Fruit fly (Drosophila melanogaster): ENCODE data around the gene CG10588.

CG10588 gene

DNA sequence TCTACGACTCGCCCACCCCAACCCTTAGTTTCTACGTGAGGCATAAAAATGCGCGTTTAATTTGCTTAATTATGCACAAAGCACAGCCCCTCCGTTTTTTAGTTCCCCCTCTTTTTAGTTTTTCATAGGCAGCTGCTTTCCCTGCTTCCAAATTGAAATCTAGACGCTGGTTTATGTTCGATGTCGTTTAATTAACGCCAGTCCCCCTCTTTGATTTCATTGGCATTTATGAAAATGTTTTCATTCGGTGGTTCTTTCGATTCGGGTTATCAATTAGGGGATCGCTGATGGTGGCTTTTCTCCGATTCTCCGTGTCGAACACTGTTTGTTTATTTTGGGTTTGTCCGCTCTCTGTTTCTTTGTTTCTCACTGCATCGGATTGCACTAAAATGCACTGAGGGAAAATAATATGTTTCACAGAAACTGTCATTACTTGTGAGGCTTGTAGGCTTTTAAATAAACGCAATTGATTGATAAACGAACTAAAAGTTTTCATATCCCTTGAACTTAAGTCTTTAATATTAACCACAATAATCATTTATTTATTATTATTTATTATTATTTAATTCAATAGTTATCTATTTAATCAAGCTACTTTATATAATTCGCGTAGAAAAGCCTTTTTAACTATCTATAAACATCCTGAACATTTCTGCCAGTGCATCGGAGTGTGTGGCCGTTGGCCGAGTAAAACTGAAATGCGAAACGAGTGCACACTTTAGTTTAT is 26.5 kb upstream of the CG10588 start:
- TF ChIP-seq Ets98B (GFP tag; IDR thresholded peaks at IDR 0.05) (peak; percentile 37; the same call in 1 of the 2 replicates), CG9948 (tag; optimal IDR thresholded peaks at IDR 0.05) (peak; percentile 75), Snoo (tag; optimal IDR thresholded peaks at IDR 0.05) (peak; percentile 56), fd96Ca (GFP tag; IDR thresholded peaks at IDR 0.05) (peak; percentile 48; the same call in 1 of the 3 replicates), Pif1A (GFP tag; optimal IDR thresholded peaks at IDR 0.05) (no peak), CG8159 (tag; optimal IDR thresholded peaks at IDR 0.05) (peak; percentile 85), D1 (tag; optimal IDR thresholded peaks at IDR 0.05) (peak; percentile 54), CG10348 (GFP tag; IDR thresholded peaks at IDR 0.05) (no peak), EcR (GFP tag; optimal IDR thresholded peaks at IDR 0.05) (no peak), Pif1B (GFP tag; optimal IDR thresholded peaks at IDR 0.05) (peak; percentile 50), CG34367 (tag; optimal IDR thresholded peaks at IDR 0.05) (peak; percentile 65), CG17806 (tag; optimal IDR thresholded peaks at IDR 0.05) (peak; percentile 82), CG14655 (GFP tag; optimal IDR thresholded peaks at IDR 0.05) (peak; percentile 62), rn (GFP tag; IDR thresholded peaks at IDR 0.05) (peak; percentile 31; the same call in 1 of the 2 replicates), CG4496 (GFP tag; IDR thresholded peaks at IDR 0.05) (0 out of 3 replicates have a peak, but pooled peaks have one; percentile 46), CG32121 (GFP tag; IDR thresholded peaks at IDR 0.05) (peak; percentile 71), gl (tag; optimal IDR thresholded peaks at IDR 0.05) (peak; percentile 13), CG13204 (GFP tag; optimal IDR thresholded peaks at IDR 0.05) (peak; percentile 35), CG15710 (tag; optimal IDR thresholded peaks at IDR 0.05) (peak; percentile 80), CG12605 (GFP tag; IDR thresholded peaks at IDR 0.05) (peak; percentile 17; the same call in 1 of the 2 replicates), CG8301 (tag; optimal IDR thresholded peaks at IDR 0.05) (peak; percentile 55)

DNA sequence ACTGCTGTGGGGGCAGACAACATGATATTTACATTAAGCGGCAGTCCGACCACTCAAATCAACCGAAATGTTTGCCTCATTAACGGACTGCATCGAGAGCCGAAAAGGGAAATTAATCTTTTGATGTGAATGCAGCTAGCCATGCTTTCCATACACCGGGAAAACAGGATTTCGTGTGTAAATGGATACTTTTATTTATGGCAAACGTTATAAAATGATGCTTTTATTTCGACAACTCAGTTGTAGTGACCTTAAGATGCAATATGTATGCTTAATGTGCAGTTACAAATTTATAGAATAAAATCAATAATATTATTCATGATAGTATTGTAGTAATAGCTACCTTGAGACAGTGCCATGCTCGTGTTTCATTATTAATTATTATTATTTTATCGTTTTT is 25.2 kb upstream of the CG10588 start:
- TF ChIP-seq Pif1A (GFP tag; optimal IDR thresholded peaks at IDR 0.05), result peak; percentile 7
- TF ChIP-seq CG8159 (tag; optimal IDR thresholded peaks at IDR 0.05), result no peak
- no peak for TF ChIP-seq CG14655 (GFP tag; optimal IDR thresholded peaks at IDR 0.05)
- TF ChIP-seq CG8301 (tag; optimal IDR thresholded peaks at IDR 0.05), result no peak

DNA sequence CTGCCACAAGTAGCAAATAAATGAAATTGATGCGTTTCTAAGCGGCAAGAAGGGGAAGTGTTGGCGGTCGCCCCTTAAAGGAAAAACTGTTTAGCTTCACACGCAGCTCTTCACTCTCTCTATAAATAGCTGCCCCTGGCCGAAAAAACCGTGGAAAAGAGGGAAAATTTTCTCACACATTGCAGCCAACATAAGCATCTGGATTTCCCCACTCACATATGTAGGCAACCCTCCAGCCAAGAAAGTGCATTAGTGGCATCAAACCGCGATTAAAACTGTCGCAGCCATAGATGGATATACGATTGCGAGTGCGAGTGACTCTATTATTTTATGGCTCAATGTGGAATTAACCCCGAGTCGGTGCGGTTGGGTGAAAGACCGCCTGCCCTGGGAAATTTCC is 24.2 kb upstream of the CG10588 start:
- TF ChIP-seq fd96Ca (GFP tag; IDR thresholded peaks at IDR 0.05) (no peak), CG4496 (GFP tag; IDR thresholded peaks at IDR 0.05) (no peak), CG8301 (tag; optimal IDR thresholded peaks at IDR 0.05) (no peak), CG32121 (GFP tag; IDR thresholded peaks at IDR 0.05) (no peak), Pif1B (GFP tag; optimal IDR thresholded peaks at IDR 0.05) (no peak), CG10348 (GFP tag; IDR thresholded peaks at IDR 0.05) (no peak), D1 (tag; optimal IDR thresholded peaks at IDR 0.05) (no peak), CG8159 (tag; optimal IDR thresholded peaks at IDR 0.05) (no peak), CG17806 (tag; optimal IDR thresholded peaks at IDR 0.05) (no peak), gl (tag; optimal IDR thresholded peaks at IDR 0.05) (no peak)

DNA sequence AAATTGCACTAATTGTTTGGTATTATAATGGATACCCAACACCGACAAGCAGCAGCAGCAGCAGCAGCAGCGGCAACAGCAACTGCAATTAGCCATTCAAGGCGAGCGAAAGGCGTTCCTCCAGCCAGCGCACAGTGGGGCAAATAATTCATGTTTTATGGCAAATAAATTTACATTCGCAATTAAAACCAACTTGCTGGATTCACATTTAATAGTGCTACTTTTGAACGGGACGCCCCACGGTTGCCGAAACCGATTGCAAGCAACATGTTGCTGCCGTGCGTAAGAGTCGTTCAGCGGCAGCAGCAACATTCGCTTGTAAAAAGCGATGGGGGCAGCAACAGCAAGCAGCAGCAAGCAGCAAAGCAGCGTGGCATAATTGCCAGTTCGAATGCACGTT is 23.0 kb upstream of the CG10588 start:
- TF ChIP-seq CG12605 (GFP tag; IDR thresholded peaks at IDR 0.05), result no peak; the same call in 1 of the 2 replicates
- no peak for TF ChIP-seq EcR (GFP tag; optimal IDR thresholded peaks at IDR 0.05)
- TF ChIP-seq Pif1A (GFP tag; optimal IDR thresholded peaks at IDR 0.05), result peak; percentile 54
- peak; percentile 63; the same call in 1 of the 2 replicates for TF ChIP-seq Ets98B (GFP tag; IDR thresholded peaks at IDR 0.05)
- TF ChIP-seq CG13204 (GFP tag; optimal IDR thresholded peaks at IDR 0.05), result peak; percentile 45
- TF ChIP-seq CG17806 (tag; optimal IDR thresholded peaks at IDR 0.05), result peak; percentile 41
- TF ChIP-seq rn (GFP tag; IDR thresholded peaks at IDR 0.05), result no peak
- peak; percentile 56 for TF ChIP-seq Pif1B (GFP tag; optimal IDR thresholded peaks at IDR 0.05)
- TF ChIP-seq Snoo (tag; optimal IDR thresholded peaks at IDR 0.05), result peak; percentile 20
- no peak for TF ChIP-seq D1 (tag; optimal IDR thresholded peaks at IDR 0.05)
- TF ChIP-seq CG34367 (tag; optimal IDR thresholded peaks at IDR 0.05), result peak; percentile 27
- TF ChIP-seq CG4496 (GFP tag; IDR thresholded peaks at IDR 0.05), result peak; percentile 68; the same call in 2 of the 3 replicates
- no peak for TF ChIP-seq CG32121 (GFP tag; IDR thresholded peaks at IDR 0.05)
- TF ChIP-seq gl (tag; optimal IDR thresholded peaks at IDR 0.05), result peak; percentile 12
- peak; percentile 17 for TF ChIP-seq CG15710 (tag; optimal IDR thresholded peaks at IDR 0.05)
- peak; percentile 10 for TF ChIP-seq CG8159 (tag; optimal IDR thresholded peaks at IDR 0.05)
- TF ChIP-seq CG10348 (GFP tag; IDR thresholded peaks at IDR 0.05), result no peak
- TF ChIP-seq fd96Ca (GFP tag; IDR thresholded peaks at IDR 0.05), result peak; percentile 61
- peak; percentile 28 for TF ChIP-seq CG14655 (GFP tag; optimal IDR thresholded peaks at IDR 0.05)
- no peak for TF ChIP-seq CG9948 (tag; optimal IDR thresholded peaks at IDR 0.05)
- TF ChIP-seq CG8301 (tag; optimal IDR thresholded peaks at IDR 0.05), result peak; percentile 10

DNA sequence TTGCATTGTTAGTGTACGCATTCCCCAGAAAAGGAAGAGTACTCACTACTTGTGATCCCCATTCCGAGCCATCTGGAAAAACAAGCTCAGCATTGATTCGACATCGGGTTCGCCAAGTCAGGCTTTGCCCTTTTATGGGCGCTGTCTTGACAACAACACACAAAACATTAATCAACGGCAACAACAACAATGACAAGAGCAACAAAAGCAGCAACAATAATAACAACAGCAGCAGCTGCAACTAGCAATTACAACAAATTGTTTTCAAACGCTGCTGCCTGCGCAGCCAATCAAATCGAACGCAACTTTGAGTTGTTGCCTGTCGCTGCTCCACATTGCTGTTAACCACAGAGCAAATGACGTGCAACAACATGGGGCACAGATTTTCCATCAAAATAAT is 14.7 kb upstream of the CG10588 start:
- TF ChIP-seq Snoo (tag; optimal IDR thresholded peaks at IDR 0.05), result no peak
- no peak for TF ChIP-seq D1 (tag; optimal IDR thresholded peaks at IDR 0.05)
- no peak for TF ChIP-seq CG10348 (GFP tag; IDR thresholded peaks at IDR 0.05)
- no peak for TF ChIP-seq CG17806 (tag; optimal IDR thresholded peaks at IDR 0.05)
- TF ChIP-seq gl (tag; optimal IDR thresholded peaks at IDR 0.05), result no peak
- TF ChIP-seq Ets98B (GFP tag; IDR thresholded peaks at IDR 0.05), result no peak
- no peak for TF ChIP-seq CG8159 (tag; optimal IDR thresholded peaks at IDR 0.05)

DNA sequence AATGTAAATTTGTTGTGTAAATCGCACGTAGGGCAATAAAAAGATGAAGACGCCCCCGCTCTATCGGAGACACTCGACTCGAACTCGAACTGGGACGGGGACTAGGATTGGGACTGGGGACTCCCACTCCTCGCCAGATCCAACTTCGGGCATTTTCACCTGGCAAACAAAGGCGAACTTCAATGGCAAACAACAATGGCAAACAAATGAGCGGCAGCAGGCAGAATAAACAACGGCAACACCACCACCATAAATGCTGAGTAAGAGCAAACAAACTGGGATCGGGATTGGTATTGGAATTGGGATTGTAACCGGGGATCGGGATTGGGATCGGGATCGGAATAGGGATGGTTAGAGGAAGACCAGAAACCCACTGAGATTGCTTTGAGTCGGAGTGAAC is 12.6 kb upstream of the CG10588 start:
- no peak for TF ChIP-seq CG9948 (tag; optimal IDR thresholded peaks at IDR 0.05)
- 0 out of 3 replicates have a peak, but pooled peaks have one; percentile 25 for TF ChIP-seq CG4496 (GFP tag; IDR thresholded peaks at IDR 0.05)
- no peak for TF ChIP-seq CG14655 (GFP tag; optimal IDR thresholded peaks at IDR 0.05)
- peak; percentile 21 for TF ChIP-seq gl (tag; optimal IDR thresholded peaks at IDR 0.05)
- TF ChIP-seq CG15710 (tag; optimal IDR thresholded peaks at IDR 0.05), result no peak
- TF ChIP-seq CG8301 (tag; optimal IDR thresholded peaks at IDR 0.05), result no peak
- TF ChIP-seq CG32121 (GFP tag; IDR thresholded peaks at IDR 0.05), result no peak
- TF ChIP-seq CG12605 (GFP tag; IDR thresholded peaks at IDR 0.05), result no peak
- no peak for TF ChIP-seq CG34367 (tag; optimal IDR thresholded peaks at IDR 0.05)
- TF ChIP-seq CG8159 (tag; optimal IDR thresholded peaks at IDR 0.05), result peak; percentile 0
- TF ChIP-seq fd96Ca (GFP tag; IDR thresholded peaks at IDR 0.05), result no peak
- peak; percentile 8 for TF ChIP-seq EcR (GFP tag; optimal IDR thresholded peaks at IDR 0.05)
- TF ChIP-seq CG13204 (GFP tag; optimal IDR thresholded peaks at IDR 0.05), result no peak
- TF ChIP-seq Ets98B (GFP tag; IDR thresholded peaks at IDR 0.05), result no peak

Data from whole organism, pupa.